Fruit fly (Drosophila melanogaster): ENCODE data around the gene CG13028.
"Not testable (repeated sequence)": the region's sequence is repeated elsewhere in the genome, so short reads cannot be mapped to it uniquely, and the experiment has no call there.

DNA sequence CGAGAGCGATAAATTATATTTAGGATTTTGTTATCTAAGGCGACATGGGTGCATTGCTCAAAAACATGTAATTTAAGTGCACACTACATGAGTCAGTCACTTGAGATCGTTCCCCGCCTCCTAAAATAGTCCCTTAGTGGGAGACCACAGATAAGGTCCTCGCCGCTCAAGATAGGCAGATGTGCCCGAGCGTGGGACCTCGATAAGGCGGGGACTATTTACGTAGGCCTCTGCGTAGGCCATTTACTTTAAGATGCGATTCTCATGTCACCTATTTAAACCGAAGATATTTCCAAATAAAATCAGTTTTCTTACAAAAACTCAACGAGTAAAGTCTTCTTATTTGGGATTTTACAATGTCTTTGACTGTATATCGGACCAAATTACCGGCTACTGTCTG, 31.5 kb downstream of the CG13028 start, which contains the start of gene Ogdh:
- TF ChIP-seq Sin3A, h, insv, psq, ttk (optimal IDR thresholded peaks at IDR 0.05): not testable (repeated sequence)

Measured in Kc167 (cell line).